Fruit fly (Drosophila melanogaster): ENCODE measurements around the gene CG6184.

DNA sequence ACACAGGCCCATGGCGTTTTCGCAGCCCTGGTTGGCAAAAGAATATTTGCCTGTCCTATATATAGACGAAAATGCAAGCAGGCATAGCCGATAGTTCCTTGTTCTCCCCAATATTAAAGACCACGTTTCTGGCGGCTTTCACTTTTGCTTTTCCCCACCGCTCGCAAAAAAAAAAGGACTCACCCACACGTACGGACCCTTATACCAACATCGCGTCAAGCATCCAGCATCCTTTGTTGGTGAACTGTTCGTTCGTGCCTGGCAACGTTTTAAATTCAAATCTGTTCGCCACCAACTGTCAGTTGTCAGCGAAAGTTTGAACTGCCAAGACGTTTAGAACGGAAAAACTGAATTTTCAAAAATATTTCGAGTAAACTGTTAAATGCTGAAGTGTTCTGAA, 1.8 kb upstream of the CG6184 start, which contains the start of gene ort:
- no peak for TF ChIP-seq kay (GFP tag; ENCODE audit: borderline replicate concordance)
- TF ChIP-seq CG7045 (GFP tag; optimal IDR thresholded peaks at IDR 0.05) = no peak
- TF ChIP-seq CG1620 (GFP tag; optimal IDR thresholded peaks at IDR 0.05) = no peak
- TF ChIP-seq Clk (GFP tag; optimal IDR thresholded peaks at IDR 0.05) = no peak
- no peak for TF ChIP-seq CG12768 (GFP tag; optimal IDR thresholded peaks at IDR 0.05)
- no peak for TF ChIP-seq ovo (GFP tag; optimal IDR thresholded peaks at IDR 0.05)
- no peak for TF ChIP-seq bab1 (GFP tag; optimal IDR thresholded peaks at IDR 0.05)
- TF ChIP-seq CG11617 (GFP tag; optimal IDR thresholded peaks at IDR 0.05) = no peak
- TF ChIP-seq CG14711 (tag; optimal IDR thresholded peaks at IDR 0.05) = no peak
- no peak for TF ChIP-seq cic (GFP tag; optimal IDR thresholded peaks at IDR 0.05)
- TF ChIP-seq Crg-1 (GFP tag; optimal IDR thresholded peaks at IDR 0.05) = no peak
- TF ChIP-seq cnc (optimal IDR thresholded peaks at IDR 0.05) = no peak
- no peak for TF ChIP-seq Mnt (GFP tag; optimal IDR thresholded peaks at IDR 0.05)

Data from whole organism, adult.